Fruit fly (Drosophila melanogaster): Measurements from ENCODE around the gene CG16781.

CG16781 gene

DNA sequence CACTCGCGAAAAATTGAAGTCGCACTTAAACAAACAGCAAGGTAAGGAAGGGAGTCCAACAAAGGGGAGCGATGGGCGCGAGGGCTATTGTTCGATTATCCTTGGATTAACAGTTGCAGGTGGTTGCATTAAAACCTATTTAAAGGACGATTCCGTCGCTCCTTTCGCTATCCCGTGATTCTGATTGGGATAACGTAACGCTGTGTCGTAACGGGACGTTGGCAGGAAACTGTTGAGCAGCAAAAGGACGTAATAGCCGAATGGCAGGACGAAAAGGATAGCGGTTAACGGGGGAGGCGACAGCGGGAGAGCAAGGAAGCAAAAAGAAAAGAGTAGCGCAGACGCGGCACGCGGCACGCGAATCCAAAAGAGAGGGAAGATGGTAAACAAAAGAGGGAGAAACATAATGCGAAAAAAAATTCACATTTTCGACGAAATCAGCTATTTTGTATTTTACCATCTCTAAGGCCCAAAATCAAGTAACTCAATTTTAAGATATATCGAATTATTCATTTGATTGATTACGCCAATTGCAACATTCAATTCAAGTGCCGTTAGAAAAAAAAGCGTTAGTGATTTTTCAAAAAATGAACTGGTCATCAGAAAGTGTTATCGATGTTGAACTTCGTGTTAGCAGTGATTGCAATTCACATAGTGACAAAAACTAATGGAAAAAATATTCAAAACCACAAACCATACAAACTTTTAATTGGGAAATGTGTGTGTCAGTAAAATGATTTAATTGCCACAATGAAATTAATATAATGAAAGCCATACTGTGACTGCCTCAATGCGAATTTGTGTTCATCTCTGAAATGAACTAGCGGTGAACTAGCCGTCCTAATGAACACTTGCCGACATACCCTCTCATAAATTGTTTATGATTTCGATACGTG, 18.5 kb upstream of the CG16781 start, which contains the start of the genes CG10804 and CG10802 (continued):
- TF ChIP-seq CG10321 (GFP tag; IDR thresholded peaks at IDR 0.05) (0 out of 2 replicates have a peak, but pooled peaks have one; percentile 9), gfzf (GFP tag; optimal IDR thresholded peaks at IDR 0.05) (peak; percentile 74), fd102C (GFP tag; optimal IDR thresholded peaks at IDR 0.05) (no peak), CG11723 (GFP tag; optimal IDR thresholded peaks at IDR 0.05) (peak; percentile 37), usp (GFP tag; optimal IDR thresholded peaks at IDR 0.05) (no peak), Stat92E (GFP tag; optimal IDR thresholded peaks at IDR 0.05) (no peak), chinmo (GFP tag; IDR thresholded peaks at IDR 0.05; ENCODE audit: partially characterized antibody) (no peak), CG15514 (GFP tag; optimal IDR thresholded peaks at IDR 0.05) (peak; percentile 99), wek (GFP tag; optimal IDR thresholded peaks at IDR 0.05) (no peak), ab (GFP tag; optimal IDR thresholded peaks at IDR 0.05) (peak; percentile 66), B-H2 (GFP tag; optimal IDR thresholded peaks at IDR 0.05) (peak; percentile 36), NfI (GFP tag; optimal IDR thresholded peaks at IDR 0.05) (peak; percentile 65), dimm (GFP tag; IDR thresholded peaks at IDR 0.05) (no peak), E2f1 (GFP tag; IDR thresholded peaks at IDR 0.05) (peak; percentile 86), tgo (GFP tag; IDR thresholded peaks at IDR 0.05) (peak; percentile 90), scrt (GFP tag; optimal IDR thresholded peaks at IDR 0.05) (no peak), E2f2 (GFP tag; IDR thresholded peaks at IDR 0.05) (peak; percentile 71), Hr51 (GFP tag; optimal IDR thresholded peaks at IDR 0.05) (peak; percentile 56 to 68), CG6791 (GFP tag; IDR thresholded peaks at IDR 0.05; ENCODE audit: partially characterized antibody) (no peak), mld (GFP tag; IDR thresholded peaks at IDR 0.05; ENCODE audit: partially characterized antibody) (no peak), pros (GFP tag; optimal IDR thresholded peaks at IDR 0.05) (no peak), lab (GFP tag; optimal IDR thresholded peaks at IDR 0.05) (peak; percentile 79), esg (GFP tag; conservative IDR thresholded peaks at IDR 0.05) (peak; percentile 83), CG14014 (GFP tag; IDR thresholded peaks at IDR 0.05) (peak; percentile 82), psq (GFP tag; optimal IDR thresholded peaks at IDR 0.05) (peak; percentile 26), wor (GFP tag; IDR thresholded peaks at IDR 0.05) (peak; percentile 57), CG10366 (GFP tag; IDR thresholded peaks at IDR 0.05) (peak; percentile 79), tup (GFP tag; optimal IDR thresholded peaks at IDR 0.05) (peak; percentile 53), shn (GFP tag; optimal IDR thresholded peaks at IDR 0.05) (peak; percentile 92), D (optimal IDR thresholded peaks at IDR 0.05) (peak; percentile 15), D (GFP tag; optimal IDR thresholded peaks at IDR 0.05) (peak; percentile 32), ash1 (GFP tag; optimal IDR thresholded peaks at IDR 0.05) (no peak), corto (GFP tag; optimal IDR thresholded peaks at IDR 0.05) (no peak), Poxn (GFP tag; IDR thresholded peaks at IDR 0.05) (peak; percentile 53; the same call in 1 of the 2 replicates), nmo (GFP tag; optimal IDR thresholded peaks at IDR 0.05) (peak; percentile 84), rib (GFP tag; IDR thresholded peaks at IDR 0.05) (peak; percentile 65; the same call in 1 of the 2 replicates), pfk (GFP tag; optimal IDR thresholded peaks at IDR 0.05) (no peak), GATAe (GFP tag; conservative IDR thresholded peaks at IDR 0.05) (peak; percentile 61; the same call in 1 of the 2 replicates), org-1 (GFP tag; optimal IDR thresholded peaks at IDR 0.05) (no peak), CG4820 (GFP tag; optimal IDR thresholded peaks at IDR 0.05) (peak; percentile 68), CG2116 (GFP tag; optimal IDR thresholded peaks at IDR 0.05) (peak; percentile 82), CG5245 (GFP tag; optimal IDR thresholded peaks at IDR 0.05) (peak; percentile 34), pita (GFP tag; optimal IDR thresholded peaks at IDR 0.05) (no peak), CG8388 (GFP tag; optimal IDR thresholded peaks at IDR 0.05) (peak; percentile 59), CG42726 (GFP tag; IDR thresholded peaks at IDR 0.05; ENCODE audit: partially characterized antibody) (no peak), CG17829 (tag; optimal IDR thresholded peaks at IDR 0.05) (peak; percentile 72), zfh1 (GFP tag; IDR thresholded peaks at IDR 0.05) (peak; percentile 90), grn (GFP tag; optimal IDR thresholded peaks at IDR 0.05) (no peak)
